Fruit fly (Drosophila melanogaster): ENCODE measurements around the gene Cdk8.

Cdk8 gene

dm6 chr3L:9847420-9847977 is 9.0 kb upstream of the Cdk8 start (continued):
- TF ChIP-seq CG13624 (GFP tag; optimal IDR thresholded peaks at IDR 0.05) (peak; percentile 73), ara (GFP tag; IDR thresholded peaks at IDR 0.05) (no peak), sug (tag; optimal IDR thresholded peaks at IDR 0.05) (no peak), CG15601 (tag; optimal IDR thresholded peaks at IDR 0.05) (no peak), CG10654 (GFP tag; optimal IDR thresholded peaks at IDR 0.05) (no peak), CG2678 (tag; optimal IDR thresholded peaks at IDR 0.05) (peak; percentile 69), NK7.1 (GFP tag; optimal IDR thresholded peaks at IDR 0.05) (peak; percentile 29), NC2α (GFP tag; optimal IDR thresholded peaks at IDR 0.05) (no peak), Sry-δ (GFP tag; optimal IDR thresholded peaks at IDR 0.05) (peak; percentile 2), al (GFP tag; IDR thresholded peaks at IDR 0.05) (peak; percentile 56; the same call in 1 of the 2 replicates), CG9876 (GFP tag; optimal IDR thresholded peaks at IDR 0.05) (no peak), seq (GFP tag; IDR thresholded peaks at IDR 0.05) (peak; percentile 49; the same call in 1 of the 2 replicates), slp2 (GFP tag; optimal IDR thresholded peaks at IDR 0.05) (peak; percentile 3), CG12769 (tag; optimal IDR thresholded peaks at IDR 0.05) (peak; percentile 79), D19A (tag; optimal IDR thresholded peaks at IDR 0.05) (peak; percentile 94), BtbVII (GFP tag; optimal IDR thresholded peaks at IDR 0.05) (peak; percentile 42), CTCF (GFP tag; optimal IDR thresholded peaks at IDR 0.05) (no peak), twi (tag; optimal IDR thresholded peaks at IDR 0.05) (no peak), otp (GFP tag; IDR thresholded peaks at IDR 0.05) (peak; percentile 21; the same call in 1 of the 3 replicates), CG12071 (GFP tag; optimal IDR thresholded peaks at IDR 0.05) (peak; percentile 36), CG32532 (GFP tag; IDR thresholded peaks at IDR 0.05) (peak; percentile 71), tap (tag; optimal IDR thresholded peaks at IDR 0.05) (peak; percentile 57), eve (GFP tag; optimal IDR thresholded peaks at IDR 0.05) (no peak), CG4404 (GFP tag; IDR thresholded peaks at IDR 0.05) (no peak), vnd (GFP tag; IDR thresholded peaks at IDR 0.05; ENCODE audit: partially characterized antibody) (no peak), Scr (GFP tag; IDR thresholded peaks at IDR 0.05; ENCODE audit: partially characterized antibody) (no peak), E2f2 (GFP tag; IDR thresholded peaks at IDR 0.05) (no peak), kay (GFP tag; optimal IDR thresholded peaks at IDR 0.05) (peak; percentile 15), ap (GFP tag; IDR thresholded peaks at IDR 0.05) (no peak), Fer1 (GFP tag; optimal IDR thresholded peaks at IDR 0.05) (peak; percentile 60), CG3726 (GFP tag; IDR thresholded peaks at IDR 0.05) (no peak), CG8281 (tag; optimal IDR thresholded peaks at IDR 0.05) (no peak), CG12942 (GFP tag; optimal IDR thresholded peaks at IDR 0.05) (peak; percentile 8), CG9727 (GFP tag; optimal IDR thresholded peaks at IDR 0.05) (no peak), lilli (GFP tag; optimal IDR thresholded peaks at IDR 0.05) (peak; percentile 76), crp (GFP tag; optimal IDR thresholded peaks at IDR 0.05) (no peak), CG10979 (tag; optimal IDR thresholded peaks at IDR 0.05) (no peak), bab2 (GFP tag; optimal IDR thresholded peaks at IDR 0.05) (peak; percentile 54), CG6813 (GFP tag; optimal IDR thresholded peaks at IDR 0.05) (peak; percentile 13), CG7839 (tag; optimal IDR thresholded peaks at IDR 0.05) (peak; percentile 57), CG10147 (GFP tag; optimal IDR thresholded peaks at IDR 0.05) (peak; percentile 1), Lhr (GFP tag; optimal IDR thresholded peaks at IDR 0.05) (no peak), CG18262 (tag; optimal IDR thresholded peaks at IDR 0.05) (peak; percentile 2), CG8944 (GFP tag; optimal IDR thresholded peaks at IDR 0.05) (no peak), org-1 (GFP tag; optimal IDR thresholded peaks at IDR 0.05) (no peak), CG18599 (GFP tag; optimal IDR thresholded peaks at IDR 0.05) (peak; percentile 47), fu2 (GFP tag; optimal IDR thresholded peaks at IDR 0.05) (peak; percentile 28), scrt (GFP tag; optimal IDR thresholded peaks at IDR 0.05) (peak; percentile 23), Deaf1 (tag; optimal IDR thresholded peaks at IDR 0.05) (peak; percentile 21), Meics (GFP tag; optimal IDR thresholded peaks at IDR 0.05) (peak; percentile 69), z (GFP tag; IDR thresholded peaks at IDR 0.05) (no peak; the same call in 2 of the 3 replicates)

Measured in whole organism, embryonic.